Worm (Caenorhabditis elegans) whole organism, young adult: ENCODE data around the gene Y46G5A.34.

Source experiments
- B0336.3 ChIP-seq: fragments of 200-800 bp; sonication (Bioruptor generic); IDR thresholded peaks from 2 replicates; pipeline ENCODE4 v1.3.6; 2022; ENCODE audit warnings: missing genetic modification characterization, missing compliant biosample characterization
- F10E7.11 ChIP-seq: sonication (generic microtip); optimal IDR thresholded peaks from 2 replicates; lab custom pipeline; 2017; ENCODE audit warnings: mild to moderate bottlenecking, missing genetic modification characterization, moderate library complexity, missing compliant biosample characterization
- F39B2.1 ChIP-seq: fragments of 200-800 bp; sonication (Bioruptor generic); IDR thresholded peaks from 2 replicates; pipeline ENCODE4 v1.3.6; 2022; ENCODE audit warnings: missing genetic modification reagents, missing genetic modification characterization, missing compliant biosample characterization
- F52B5.7 ChIP-seq: sonication (generic microtip); optimal IDR thresholded peaks from 2 replicates; lab custom pipeline; 2016; ENCODE audit warnings: mild to moderate bottlenecking, missing genetic modification characterization, missing compliant biosample characterization
- F57C9.4 ChIP-seq: sonication (generic microtip); optimal IDR thresholded peaks from 2 replicates; lab custom pipeline; 2017; ENCODE audit warnings: mild to moderate bottlenecking, missing genetic modification characterization, missing compliant biosample characterization
- Y95B8A.8 ChIP-seq: fragments of 200-800 bp; sonication (Bioruptor generic); IDR thresholded peaks from 2 replicates; pipeline ENCODE4 v1.3.6; 2022; ENCODE audit warnings: missing genetic modification reagents, missing genetic modification characterization, missing compliant biosample characterization
- aptf-3 ChIP-seq: fragments of 200-800 bp; sonication (Bioruptor generic); IDR thresholded peaks from 2 replicates; pipeline ENCODE4 v1.3.6; 2022; ENCODE audit warnings: missing genetic modification characterization, missing compliant biosample characterization
- atf-7 ChIP-seq: sonication (generic microtip); optimal IDR thresholded peaks from 2 replicates; lab custom pipeline; 2017; ENCODE audit warnings: mild to moderate bottlenecking, missing genetic modification characterization, missing compliant biosample characterization
- athp-1 ChIP-seq: sonication (generic microtip); optimal IDR thresholded peaks from 2 replicates; lab custom pipeline; 2017; ENCODE audit warnings: mild to moderate bottlenecking, missing genetic modification characterization, missing compliant biosample characterization
- attf-3 ChIP-seq: fragments of 200-800 bp; sonication (Bioruptor generic); conservative IDR thresholded peaks from 2 replicates; pipeline ENCODE4 v1.3.6; 2022; ENCODE audit warnings: missing genetic modification reagents, missing genetic modification characterization, missing compliant biosample characterization
- attf-5 ChIP-seq: fragments of 200-800 bp; sonication (Bioruptor generic); optimal IDR thresholded peaks from 2 replicates; lab custom pipeline; 2018; ENCODE audit warnings: mild to moderate bottlenecking, missing genetic modification characterization, missing compliant biosample characterization
- attf-6 ChIP-seq: fragments of 200-800 bp; sonication (Bioruptor generic); IDR thresholded peaks from 2 replicates; pipeline ENCODE4 v1.3.6; 2022; ENCODE audit warnings: missing genetic modification reagents, missing genetic modification characterization, missing compliant biosample characterization
- ccch-3 ChIP-seq: fragments of 200-800 bp; sonication (Bioruptor generic); optimal IDR thresholded peaks from 2 replicates; lab custom pipeline; 2018; ENCODE audit warnings: mild to moderate bottlenecking, missing genetic modification characterization, missing compliant biosample characterization
- cebp-1 ChIP-seq, 2 experiments: fragments of 200-800 bp in 1 of 2; sonication (Bioruptor generic) in 1 of 2; sonication (generic microtip) in 1 of 2; IDR thresholded peaks in 1 of 2; optimal IDR thresholded peaks in 1 of 2; 2 replicates each; pipeline versions ENCODE4 v1.3.6 to Lab custom; 2017 to 2022; ENCODE audit warnings: missing compliant biosample characterization in 2 of 2, missing genetic modification characterization in 2 of 2, mild to moderate bottlenecking in 1 of 2, missing genetic modification reagents in 1 of 2, moderate library complexity in 1 of 2
- ceh-27 ChIP-seq: fragments of 200-800 bp; sonication (Bioruptor generic); optimal IDR thresholded peaks from 2 replicates; lab custom pipeline; 2018; ENCODE audit warnings: mild to moderate bottlenecking, missing genetic modification characterization, moderate library complexity, missing compliant biosample characterization
- ceh-58 ChIP-seq: fragments of 200-800 bp; sonication (Bioruptor generic); IDR thresholded peaks from 2 replicates; pipeline ENCODE4 v1.3.6; 2022; ENCODE audit warnings: missing genetic modification characterization, missing compliant biosample characterization
- chd-7 ChIP-seq: sonication (generic microtip); optimal IDR thresholded peaks from 2 replicates; lab custom pipeline; 2016; ENCODE audit warnings: mild to moderate bottlenecking, missing genetic modification characterization, moderate library complexity, missing compliant biosample characterization
- dpff-1 ChIP-seq: sonication (generic microtip); optimal IDR thresholded peaks from 2 replicates; lab custom pipeline; 2017; ENCODE audit warnings: mild to moderate bottlenecking, missing genetic modification characterization, missing compliant biosample characterization
- egrh-3 ChIP-seq: fragments of 200-800 bp; sonication (Bioruptor generic); IDR thresholded peaks from 2 replicates; pipeline ENCODE4 v1.3.6; 2022; ENCODE audit warnings: missing genetic modification reagents, missing genetic modification characterization, missing compliant biosample characterization
- hrde-1 ChIP-seq: sonication (generic microtip); optimal IDR thresholded peaks from 2 replicates; lab custom pipeline; 2016; ENCODE audit warnings: missing genetic modification characterization, mild to moderate bottlenecking, missing compliant biosample characterization, moderate library complexity, missing genotype, missing genetic modification reagents, borderline replicate concordance
- lag-1 ChIP-seq: fragments of 200-800 bp; sonication (Bioruptor generic); IDR thresholded peaks from 2 replicates; pipeline ENCODE4 v1.3.6; 2022; ENCODE audit warnings: missing genetic modification reagents, missing genetic modification characterization, missing compliant biosample characterization
- lin-26 ChIP-seq: fragments of 200-800 bp; sonication (Bioruptor generic); IDR thresholded peaks from 2 replicates; pipeline ENCODE4 v1.3.6; 2022; ENCODE audit warnings: missing genetic modification reagents, missing genetic modification characterization, missing compliant biosample characterization
- lin-35 ChIP-seq, 3 experiments: fragments of 150-350 bp in 2 of 3; sonication (generic microtip) in 1 of 3; optimal IDR thresholded peaks; 2 replicates each; lab custom pipeline; 2014 to 2018; ENCODE audit warnings: missing biosample characterization in 3 of 3, missing genetic modification characterization in 3 of 3, missing genetic modification reagents in 3 of 3
- lin-40 ChIP-seq: sonication (generic microtip); optimal IDR thresholded peaks from 2 replicates; lab custom pipeline; 2016; ENCODE audit warnings: missing genetic modification characterization, mild to moderate bottlenecking, missing compliant biosample characterization, missing genotype, missing genetic modification reagents
- lir-1 ChIP-seq: fragments of 200-800 bp; sonication (Bioruptor generic); conservative IDR thresholded peaks from 2 replicates; pipeline ENCODE4 v1.3.6; 2022; ENCODE audit warnings: missing genetic modification reagents, missing genetic modification characterization, missing compliant biosample characterization
- lsl-1 ChIP-seq: fragments of 200-800 bp; sonication (Bioruptor generic); optimal IDR thresholded peaks from 2 replicates; lab custom pipeline; 2018; ENCODE audit warnings: mild to moderate bottlenecking, missing genetic modification characterization, moderate library complexity, missing compliant biosample characterization
- madf-10 ChIP-seq: sonication (generic microtip); optimal IDR thresholded peaks from 2 replicates; lab custom pipeline; 2016; ENCODE audit warnings: mild to moderate bottlenecking, missing genetic modification characterization, missing compliant biosample characterization
- madf-8 ChIP-seq: fragments of 200-800 bp; sonication (Bioruptor generic); conservative IDR thresholded peaks from 2 replicates; pipeline ENCODE4 v1.3.6; 2022; ENCODE audit warnings: missing genetic modification reagents, missing genetic modification characterization, missing compliant biosample characterization
- nfyb-1 ChIP-seq: fragments of 200-800 bp; sonication (Bioruptor generic); IDR thresholded peaks from 2 replicates; pipeline ENCODE4 v1.3.6; 2022; ENCODE audit warnings: missing genetic modification reagents, missing genetic modification characterization, missing compliant biosample characterization
- nhr-120 ChIP-seq: fragments of 200-800 bp; sonication (Bioruptor generic); IDR thresholded peaks from 2 replicates; pipeline ENCODE4 v1.3.6; 2022; ENCODE audit warnings: missing genetic modification characterization, missing compliant biosample characterization
- pbrm-1 ChIP-seq: fragments of 200-800 bp; sonication (Bioruptor generic); IDR thresholded peaks from 2 replicates; pipeline ENCODE4 v1.3.6; 2022; ENCODE audit warnings: missing genetic modification reagents, missing genetic modification characterization, missing compliant biosample characterization
- pha-4 ChIP-seq: fragments of 150-350 bp; sonication (generic microtip); optimal IDR thresholded peaks from 2 replicates; lab custom pipeline; 2014; ENCODE audit warnings: missing biosample characterization, missing genetic modification reagents, missing genetic modification characterization
- rcor-1 ChIP-seq: fragments of 200-800 bp; sonication (Bioruptor generic); IDR thresholded peaks from 2 replicates; pipeline ENCODE4 v1.3.6; 2022; ENCODE audit warnings: missing genetic modification reagents, missing genetic modification characterization, missing compliant biosample characterization
- rec-8 ChIP-seq, 2 experiments: sonication (generic microtip); optimal IDR thresholded peaks; 2 replicates each; lab custom pipeline; 2016; ENCODE audit warnings: mild to moderate bottlenecking in 2 of 2, missing genetic modification characterization in 2 of 2, missing genetic modification reagents in 2 of 2, missing genotype in 2 of 2, missing biosample characterization in 1 of 2, missing compliant biosample characterization in 1 of 2, moderate library complexity in 1 of 2
- repo-1 ChIP-seq: sonication (generic microtip); optimal IDR thresholded peaks from 2 replicates; lab custom pipeline; 2017; ENCODE audit warnings: mild to moderate bottlenecking, missing genetic modification characterization, missing compliant biosample characterization
- rpc-1 ChIP-seq, 2 experiments: fragments of 150-350 bp in 1 of 2; sonication (generic microtip) in 1 of 2; optimal IDR thresholded peaks; 2 replicates each; lab custom pipeline; 2014 to 2018; ENCODE audit warnings: missing biosample characterization in 1 of 2, missing genetic modification characterization in 1 of 2, missing genetic modification reagents in 1 of 2, missing genotype in 1 of 2
- sea-2 ChIP-seq: fragments of 200-800 bp; sonication (Bioruptor generic); IDR thresholded peaks from 2 replicates; pipeline ENCODE4 v1.3.6; 2022; ENCODE audit warnings: missing genetic modification characterization, missing compliant biosample characterization
- snpc-4 ChIP-seq, 5 experiments: fragments of 150-350 bp in 1 of 5; sonication (generic microtip) in 4 of 5; optimal IDR thresholded peaks; 2 replicates each; lab custom pipeline; 2014 to 2018; ENCODE audit warnings: missing genetic modification characterization in 5 of 5, missing biosample characterization in 3 of 5, antibody characterized with exemption in 2 of 5, mild to moderate bottlenecking in 2 of 5, missing compliant biosample characterization in 2 of 5, missing genotype in 2 of 5, moderate library complexity in 2 of 5, missing genetic modification reagents in 1 of 5
- sptf-2 ChIP-seq: fragments of 200-800 bp; sonication (Bioruptor generic); optimal IDR thresholded peaks from 2 replicates; lab custom pipeline; 2018; ENCODE audit warnings: mild to moderate bottlenecking, missing genetic modification characterization, missing compliant biosample characterization
- tbp1 ChIP-seq: fragments of 200-800 bp; sonication (Bioruptor generic); optimal IDR thresholded peaks from 2 replicates; lab custom pipeline; 2018; ENCODE audit warnings: mild to moderate bottlenecking, missing genetic modification characterization, missing compliant biosample characterization
- tbx-9 ChIP-seq: sonication (generic microtip); optimal IDR thresholded peaks from 2 replicates; lab custom pipeline; 2016; ENCODE audit warnings: borderline replicate concordance, missing genetic modification characterization, inconsistent platforms, missing compliant biosample characterization
- unc-130 ChIP-seq: sonication (generic microtip); optimal IDR thresholded peaks from 2 replicates; lab custom pipeline; 2016; ENCODE audit warnings: missing genetic modification reagents, missing genetic modification characterization, missing compliant biosample characterization
- unc-62 ChIP-seq: fragments of 150-350 bp; optimal IDR thresholded peaks from 2 replicates; lab custom pipeline; 2014; ENCODE audit warnings: missing biosample characterization, missing genetic modification reagents, missing genetic modification characterization
- zim-3 ChIP-seq: sonication (generic microtip); optimal IDR thresholded peaks from 2 replicates; lab custom pipeline; 2017; ENCODE audit warnings: mild to moderate bottlenecking, missing genetic modification characterization, moderate library complexity, missing compliant biosample characterization
- ztf-28 ChIP-seq: fragments of 200-800 bp; sonication (Bioruptor generic); IDR thresholded peaks from 2 replicates; pipeline ENCODE4 v1.3.6; 2022; ENCODE audit warnings: missing genetic modification reagents, missing genetic modification characterization, missing compliant biosample characterization

Y46G5A.34 gene

DNA sequence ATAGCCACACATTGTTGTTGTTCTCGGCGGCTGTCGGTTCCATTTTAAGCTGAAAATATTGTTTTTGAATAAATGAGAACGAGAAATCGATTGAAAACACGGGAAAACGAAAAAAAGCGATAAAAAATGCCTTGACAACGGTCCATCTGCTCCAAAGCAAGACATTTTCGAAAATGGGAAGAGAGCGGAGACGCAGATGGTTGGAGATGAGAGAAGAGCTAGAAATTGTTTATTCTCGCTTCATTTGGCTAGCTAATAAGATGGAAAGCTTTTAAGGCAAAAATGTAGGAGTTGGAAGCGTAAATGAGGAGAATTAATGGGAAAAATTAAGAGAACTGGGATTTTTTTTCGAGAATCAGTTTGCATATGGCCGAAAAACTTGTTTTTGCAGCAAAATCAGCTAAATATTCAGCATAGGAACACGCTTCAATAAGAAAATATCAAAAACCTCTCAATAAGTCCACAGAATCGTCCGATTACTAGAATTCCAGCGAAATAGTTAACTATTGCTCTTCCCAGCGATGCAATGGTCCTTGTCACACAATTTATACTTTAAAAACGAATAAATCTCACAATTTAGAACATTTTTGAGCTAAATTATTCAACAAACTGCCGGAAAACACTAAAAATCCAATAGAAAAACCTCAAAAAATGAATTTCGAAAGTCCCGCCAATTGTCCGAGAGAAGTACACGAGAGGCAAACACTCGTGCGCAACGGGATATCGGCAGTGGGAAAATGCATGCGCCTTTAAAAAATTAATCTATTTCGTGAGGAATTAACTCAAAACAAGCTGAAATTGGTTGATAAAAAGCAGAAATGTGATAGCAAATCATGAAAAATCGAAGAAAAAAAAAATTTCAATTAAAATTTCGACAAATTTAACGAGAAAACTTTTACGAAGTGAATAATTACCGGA lies 37.9 kb upstream of the Y46G5A.34 start, which contains the start of gene pisy-1 (continued):
- TF ChIP-seq attf-3 (GFP tag; lab: Robert Waterston, UW) (no peak), lin-26 (GFP tag; lab: Robert Waterston, UW) (0 out of 2 replicates have a peak, but pooled peaks have one; percentile 44), lin-40 (no peak), zim-3 (no peak), ccch-3 (no peak), madf-10 (no peak), nfyb-1 (GFP tag; lab: Robert Waterston, UW) (no peak), F52B5.7 (no peak), unc-130 (GFP tag; lab: Kevin White, UChicago) (no peak), F57C9.4 (tag; lab: Kevin White, UChicago) (no peak), lag-1 (GFP tag; lab: Robert Waterston, UW) (no peak), dpff-1 (tag; lab: Kevin White, UChicago) (no peak), aptf-3 (GFP tag; lab: Robert Waterston, UW) (no peak), sea-2 (GFP tag; lab: Robert Waterston, UW) (no peak), snpc-4 (GFP tag; optimal IDR thresholded peaks at IDR 0.05; lab: Kevin White, UChicago) (no peak), snpc-4 (tag; optimal IDR thresholded peaks at IDR 0.05; lab: Kevin White, UChicago) (no peak), Y95B8A.8 (GFP tag; lab: Robert Waterston, UW) (no peak), attf-5 (peak; percentile 19), F39B2.1 (no peak), egrh-3 (no peak), lin-35 (GFP tag; optimal IDR thresholded peaks at IDR 0.05; lab: Kevin White, UChicago) (peak in 1 of 3 experiments; percentile 56), pha-4 (tag; lab: Kevin White, UChicago) (no peak), cebp-1 (GFP tag; IDR thresholded peaks at IDR 0.05; lab: Robert Waterston, UW) (no peak), cebp-1 (tag; optimal IDR thresholded peaks at IDR 0.05; lab: Kevin White, UChicago) (peak; percentile 51), lsl-1 (GFP tag; lab: Kevin White, UChicago) (peak; percentile 14), pbrm-1 (GFP tag; lab: Robert Waterston, UW) (peak; percentile 16; the same call in 1 of the 2 replicates), rpc-1 (optimal IDR thresholded peaks at IDR 0.05; lab: Kevin White, UChicago) (no peak), rpc-1 (tag; optimal IDR thresholded peaks at IDR 0.05; lab: Kevin White, UChicago) (no peak), chd-7 (tag; lab: Kevin White, UChicago) (no peak), tbx-9 (tag; lab: Kevin White, UChicago) (no peak), tbp1 (GFP tag; lab: Kevin White, UChicago) (no peak), ztf-28 (GFP tag; lab: Robert Waterston, UW) (no peak), sptf-2 (GFP tag; lab: Kevin White, UChicago) (no peak), rcor-1 (GFP tag; lab: Robert Waterston, UW) (no peak), atf-7 (tag; lab: Kevin White, UChicago) (no peak), attf-6 (GFP tag; lab: Robert Waterston, UW) (no peak), ceh-58 (GFP tag; lab: Robert Waterston, UW) (0 out of 2 replicates have a peak, but pooled peaks have one; percentile 6), F10E7.11 (tag; lab: Kevin White, UChicago) (no peak), unc-62 (GFP tag; lab: Kevin White, UChicago) (no peak), hrde-1 (no peak), nhr-120 (no peak), B0336.3 (GFP tag; lab: Robert Waterston, UW) (no peak), lir-1 (GFP tag; lab: Robert Waterston, UW) (no peak), repo-1 (tag; lab: Kevin White, UChicago) (no peak), rec-8 (tag; optimal IDR thresholded peaks at IDR 0.05; lab: Kevin White, UChicago) (no peak), athp-1 (tag; lab: Kevin White, UChicago) (peak; percentile 18), madf-8 (GFP tag; lab: Robert Waterston, UW) (no peak), ceh-27 (GFP tag; lab: Kevin White, UChicago) (no peak)
